Worm (Caenorhabditis elegans) whole organism, L1 larva: ENCODE measurements around the gene cest-10.

ENCODE experiments used
- aly-2 ChIP-seq: fragments of 150-350 bp; optimal IDR thresholded peaks from 2 replicates; lab custom pipeline; 2014; ENCODE audit warnings: missing biosample characterization, missing genetic modification characterization
- efl-1 ChIP-seq, 4 experiments: fragments of 150-350 bp; optimal IDR thresholded peaks in 3 of 4; peaks in 1 of 4; 1 replicate in 1 of 4; 2 replicates in 3 of 4; lab custom pipeline; 2014; ENCODE audit warnings: missing biosample characterization in 2 of 4, missing genetic modification characterization in 2 of 4, missing genetic modification reagents in 2 of 4
- egl-27 ChIP-seq, 2 experiments: fragments of 150-350 bp in 1 of 2; sonication (generic microtip); optimal IDR thresholded peaks; 3 replicates each; lab custom pipeline; 2017 to 2018; ENCODE audit warnings: missing biosample characterization in 2 of 2, missing genetic modification characterization in 2 of 2, missing genetic modification reagents in 2 of 2
- fkh-4 ChIP-seq: sonication (generic microtip); optimal IDR thresholded peaks from 2 replicates; lab custom pipeline; 2016; ENCODE audit warnings: missing compliant biosample characterization, missing genetic modification characterization, borderline replicate concordance
- nhr-11 ChIP-seq: fragments of 150-350 bp; optimal IDR thresholded peaks from 2 replicates; lab custom pipeline; 2014; ENCODE audit warnings: missing biosample characterization, missing genetic modification characterization
- skn-1 ChIP-seq: fragments of 150-350 bp; optimal IDR thresholded peaks from 2 replicates; lab custom pipeline; 2014; ENCODE audit warnings: missing biosample characterization, missing genetic modification characterization
- zag-1 ChIP-seq: fragments of 150-350 bp; optimal IDR thresholded peaks from 2 replicates; lab custom pipeline; 2014; ENCODE audit warnings: missing biosample characterization, missing genetic modification characterization

- TF ChIP-seq aly-2 (tag; lab: Kevin White, UChicago) (no peak), skn-1 (tag; lab: Kevin White, UChicago) (no peak), zag-1 (tag; lab: Kevin White, UChicago) (no peak), fkh-4 (tag; lab: Kevin White, UChicago) (no peak), efl-1 (optimal IDR thresholded peaks at IDR 0.05; lab: Kevin White, UChicago) (no peak), efl-1 (GFP tag; optimal IDR thresholded peaks at IDR 0.05 in 1 of 2; lab: Kevin White, UChicago) (peak in 1 of 2 experiments; percentile 50), nhr-11 (tag; lab: Kevin White, UChicago) (no peak), egl-27 (tag; optimal IDR thresholded peaks at IDR 0.05; lab: Kevin White, UChicago) (no peak)
Observed at ce11 chrIV:7180304-7180703, at the start of gene cest-10.
